Worm (Caenorhabditis elegans) whole organism, L1 larva: ENCODE data around the gene ZK550.6.
A peak's percentile ranks its signal among the peaks of the same experiment; 100 is the strongest.

Experiments
- C04F5.9 ChIP-seq: sonication (generic microtip); optimal IDR thresholded peaks from 2 replicates; lab custom pipeline; 2016; ENCODE audit warnings: missing genetic modification characterization, missing compliant biosample characterization
- F16B12.6 ChIP-seq: fragments of 150-350 bp; optimal IDR thresholded peaks from 2 replicates; lab custom pipeline; 2014; ENCODE audit warnings: missing biosample characterization, missing genetic modification characterization
- aha-1 ChIP-seq: fragments of 150-350 bp; optimal IDR thresholded peaks from 2 replicates; lab custom pipeline; 2014; ENCODE audit warnings: missing biosample characterization, missing genetic modification characterization
- alr-1 ChIP-seq: fragments of 200-800 bp; sonication (Bioruptor generic); optimal IDR thresholded peaks from 2 replicates; lab custom pipeline; 2018; ENCODE audit warnings: borderline replicate concordance, mild to moderate bottlenecking, missing genetic modification characterization, missing compliant biosample characterization
- aly-2 ChIP-seq: fragments of 150-350 bp; optimal IDR thresholded peaks from 2 replicates; lab custom pipeline; 2014; ENCODE audit warnings: missing biosample characterization, missing genetic modification characterization
- ama-1 ChIP-seq: fragments of 150-350 bp; optimal IDR thresholded peaks from 2 replicates; lab custom pipeline; 2014
- blmp-1 ChIP-seq: fragments of 150-350 bp; optimal IDR thresholded peaks from 2 replicates; lab custom pipeline; 2014; ENCODE audit warnings: missing biosample characterization, missing genetic modification characterization
- ceh-63 ChIP-seq: fragments of 200-800 bp; sonication (Bioruptor generic); optimal IDR thresholded peaks from 2 replicates; lab custom pipeline; 2018; ENCODE audit warnings: mild to moderate bottlenecking, missing genetic modification characterization, missing compliant biosample characterization
- ceh-8 ChIP-seq: fragments of 200-800 bp; sonication (Bioruptor generic); optimal IDR thresholded peaks from 2 replicates; lab custom pipeline; 2018; ENCODE audit warnings: mild to moderate bottlenecking, missing genetic modification characterization, moderate library complexity, missing compliant biosample characterization
- ceh-88 ChIP-seq: fragments of 200-800 bp; sonication (Bioruptor generic); IDR thresholded peaks from 2 replicates; pipeline ENCODE4 v1.3.6; 2022; ENCODE audit warnings: missing genetic modification characterization, missing compliant biosample characterization
- ceh-90 ChIP-seq: sonication (generic microtip); optimal IDR thresholded peaks from 2 replicates; lab custom pipeline; 2016; ENCODE audit warnings: missing genetic modification characterization, missing compliant biosample characterization
- ces-1 ChIP-seq: fragments of 150-350 bp; optimal IDR thresholded peaks from 2 replicates; lab custom pipeline; 2014; ENCODE audit warnings: missing biosample characterization, missing genetic modification reagents, missing genetic modification characterization
- dsc-1 ChIP-seq: sonication (generic microtip); optimal IDR thresholded peaks from 2 replicates; lab custom pipeline; 2016; ENCODE audit warnings: mild to moderate bottlenecking, missing genetic modification characterization, missing compliant biosample characterization
- efl-1 ChIP-seq, 4 experiments: fragments of 150-350 bp; optimal IDR thresholded peaks in 3 of 4; peaks in 1 of 4; 1 replicate in 1 of 4; 2 replicates in 3 of 4; lab custom pipeline; 2014; ENCODE audit warnings: missing biosample characterization in 2 of 4, missing genetic modification characterization in 2 of 4, missing genetic modification reagents in 2 of 4
- efl-3 ChIP-seq: fragments of 200-800 bp; sonication (Bioruptor generic); optimal IDR thresholded peaks from 2 replicates; lab custom pipeline; 2018; ENCODE audit warnings: mild to moderate bottlenecking, missing genetic modification characterization, missing compliant biosample characterization
- elt-2 ChIP-seq: sonication (generic microtip); optimal IDR thresholded peaks from 2 replicates; lab custom pipeline; 2016; ENCODE audit warnings: missing genetic modification characterization, mild to moderate bottlenecking, inconsistent platforms, missing compliant biosample characterization, missing genetic modification reagents
- elt-3 ChIP-seq, 6 experiments: fragments of 150-350 bp in 1 of 6; sonication (generic microtip); optimal IDR thresholded peaks; 2 replicates each; lab custom pipeline; 2017 to 2018; ENCODE audit warnings: missing biosample characterization in 6 of 6, missing genetic modification characterization in 6 of 6, inconsistent platforms in 1 of 6
- ets-5 ChIP-seq: fragments of 200-800 bp; sonication (Bioruptor generic); IDR thresholded peaks from 2 replicates; pipeline ENCODE4 v1.3.6; 2022; ENCODE audit warnings: missing genetic modification characterization, missing compliant biosample characterization
- fkh-4 ChIP-seq: sonication (generic microtip); optimal IDR thresholded peaks from 2 replicates; lab custom pipeline; 2016; ENCODE audit warnings: missing compliant biosample characterization, missing genetic modification characterization, borderline replicate concordance
- fos-1 ChIP-seq: fragments of 150-350 bp; optimal IDR thresholded peaks from 2 replicates; lab custom pipeline; 2014; ENCODE audit warnings: missing biosample characterization, missing genetic modification characterization
- hlh-4 ChIP-seq: sonication (generic microtip); optimal IDR thresholded peaks from 2 replicates; lab custom pipeline; 2016; ENCODE audit warnings: mild to moderate bottlenecking, missing genetic modification characterization, missing compliant biosample characterization
- irx-1 ChIP-seq: sonication (generic microtip); optimal IDR thresholded peaks from 2 replicates; lab custom pipeline; 2016; ENCODE audit warnings: missing genetic modification characterization, missing compliant biosample characterization
- isw-1 ChIP-seq: fragments of 200-800 bp; sonication (Bioruptor generic); IDR thresholded peaks from 2 replicates; pipeline ENCODE4 v1.3.6; 2022; ENCODE audit warnings: missing genetic modification characterization, missing compliant biosample characterization
- lin-14 ChIP-seq: fragments of 200-800 bp; sonication (Bioruptor generic); optimal IDR thresholded peaks from 2 replicates; lab custom pipeline; 2018; ENCODE audit warnings: mild to moderate bottlenecking, missing genetic modification characterization, moderate library complexity, missing compliant biosample characterization
- lin-35 ChIP-seq, 2 experiments: fragments of 150-350 bp; optimal IDR thresholded peaks; 2 replicates each; lab custom pipeline; 2014; ENCODE audit warnings: missing biosample characterization in 2 of 2, missing genetic modification characterization in 2 of 2, missing genetic modification reagents in 2 of 2
- lin-39 ChIP-seq: fragments of 150-350 bp; optimal IDR thresholded peaks from 2 replicates; lab custom pipeline; 2014; ENCODE audit warnings: missing biosample characterization, missing genetic modification reagents, missing genetic modification characterization
- mab-9 ChIP-seq: fragments of 200-800 bp; sonication (Bioruptor generic); IDR thresholded peaks from 2 replicates; pipeline ENCODE4 v1.3.6; 2022; ENCODE audit warnings: missing genetic modification reagents, missing genetic modification characterization, missing compliant biosample characterization
- mdl-1 ChIP-seq, 2 experiments: fragments of 150-350 bp; optimal IDR thresholded peaks; 2 replicates each; lab custom pipeline; 2014 to 2017; ENCODE audit warnings: missing biosample characterization in 2 of 2, missing genetic modification characterization in 2 of 2, inconsistent platforms in 1 of 2
- nhr-11 ChIP-seq: fragments of 150-350 bp; optimal IDR thresholded peaks from 2 replicates; lab custom pipeline; 2014; ENCODE audit warnings: missing biosample characterization, missing genetic modification characterization
- nhr-28 ChIP-seq: fragments of 150-350 bp; optimal IDR thresholded peaks from 2 replicates; lab custom pipeline; 2014; ENCODE audit warnings: missing biosample characterization, missing genetic modification characterization
- nhr-47 ChIP-seq: sonication (generic microtip); optimal IDR thresholded peaks from 2 replicates; lab custom pipeline; 2016; ENCODE audit warnings: mild to moderate bottlenecking, missing genetic modification characterization, moderate library complexity, missing compliant biosample characterization
- nhr-77 ChIP-seq: fragments of 150-350 bp; optimal IDR thresholded peaks from 2 replicates; lab custom pipeline; 2014; ENCODE audit warnings: missing biosample characterization, missing genetic modification characterization
- nhr-85 ChIP-seq: sonication (generic microtip); peaks from one replicate; lab custom pipeline; 2016; ENCODE audit warnings: missing genetic modification characterization, inconsistent platforms, missing compliant biosample characterization
- pax-3 ChIP-seq: fragments of 200-800 bp; sonication (Bioruptor generic); optimal IDR thresholded peaks from 2 replicates; lab custom pipeline; 2018; ENCODE audit warnings: mild to moderate bottlenecking, missing genetic modification characterization, moderate library complexity, missing compliant biosample characterization
- pqm-1 ChIP-seq: sonication (generic microtip); optimal IDR thresholded peaks from 3 replicates; lab custom pipeline; 2017; ENCODE audit warnings: missing biosample characterization, missing genetic modification characterization
- skn-1 ChIP-seq: fragments of 150-350 bp; optimal IDR thresholded peaks from 2 replicates; lab custom pipeline; 2014; ENCODE audit warnings: missing biosample characterization, missing genetic modification characterization
- snu-23 ChIP-seq: sonication (generic microtip); optimal IDR thresholded peaks from 2 replicates; lab custom pipeline; 2016; ENCODE audit warnings: missing genetic modification characterization, missing compliant biosample characterization
- tbx-2 ChIP-seq: sonication (generic microtip); optimal IDR thresholded peaks from 2 replicates; lab custom pipeline; 2016; ENCODE audit warnings: missing genetic modification characterization, missing compliant biosample characterization
- tlp-1 ChIP-seq: fragments of 150-350 bp; optimal IDR thresholded peaks from 2 replicates; lab custom pipeline; 2014; ENCODE audit warnings: missing biosample characterization, missing genetic modification characterization
- unc-130 ChIP-seq: fragments of 150-350 bp; optimal IDR thresholded peaks from 2 replicates; lab custom pipeline; 2017; ENCODE audit warnings: missing biosample characterization, missing genetic modification characterization, inconsistent platforms
- unc-62 ChIP-seq: fragments of 150-350 bp; optimal IDR thresholded peaks from 2 replicates; lab custom pipeline; 2014; ENCODE audit warnings: missing biosample characterization, missing genetic modification reagents, missing genetic modification characterization
- unc-86 ChIP-seq: sonication (generic microtip); optimal IDR thresholded peaks from 2 replicates; lab custom pipeline; 2016; ENCODE audit warnings: missing genetic modification characterization, missing compliant biosample characterization
- xbp-1 ChIP-seq: sonication (generic microtip); optimal IDR thresholded peaks from 2 replicates; lab custom pipeline; 2016; ENCODE audit warnings: missing genetic modification characterization, missing compliant biosample characterization
- zag-1 ChIP-seq: fragments of 150-350 bp; optimal IDR thresholded peaks from 2 replicates; lab custom pipeline; 2014; ENCODE audit warnings: missing biosample characterization, missing genetic modification characterization
- ztf-4 ChIP-seq: fragments of 150-350 bp; optimal IDR thresholded peaks from 2 replicates; lab custom pipeline; 2014; ENCODE audit warnings: missing biosample characterization, missing genetic modification characterization

The ZK550.6 gene

DNA sequence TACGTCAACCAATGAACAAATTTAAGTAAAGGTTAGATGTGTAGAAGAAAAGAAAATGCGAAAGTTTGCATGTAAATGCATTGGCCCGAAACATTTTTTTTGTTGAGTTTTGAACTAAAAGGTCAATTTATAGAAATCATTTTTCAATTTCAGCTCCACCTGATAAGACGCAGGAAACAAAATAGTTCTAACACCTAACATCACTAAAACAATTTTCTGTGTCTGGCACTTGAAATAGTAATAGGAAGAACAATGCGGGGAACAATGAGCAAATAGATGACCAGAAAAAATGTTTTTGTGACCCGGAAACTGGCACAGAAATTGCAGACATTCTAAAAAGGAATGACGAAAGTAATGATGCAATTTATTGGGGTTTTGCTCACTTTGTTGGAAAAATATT is 30.1 kb upstream of the ZK550.6 start:
- TF ChIP-seq ztf-4 (tag; lab: Kevin White, UChicago) (no peak), nhr-47 (tag; lab: Kevin White, UChicago) (no peak), tlp-1 (tag; lab: Kevin White, UChicago) (no peak), fkh-4 (tag; lab: Kevin White, UChicago) (no peak), nhr-28 (tag; lab: Kevin White, UChicago) (no peak), elt-2 (tag; lab: Kevin White, UChicago) (peak; percentile 9), efl-3 (GFP tag; lab: Kevin White, UChicago) (no peak), ets-5 (GFP tag; lab: Robert Waterston, UW) (no peak), irx-1 (tag; lab: Kevin White, UChicago) (no peak), unc-130 (tag; lab: Kevin White, UChicago) (no peak), skn-1 (no peak), ces-1 (GFP tag; lab: Kevin White, UChicago) (no peak), lin-35 (GFP tag; optimal IDR thresholded peaks at IDR 0.05; lab: Kevin White, UChicago) (peak in 1 of 2 experiments; percentile 21), ceh-63 (no peak)

DNA sequence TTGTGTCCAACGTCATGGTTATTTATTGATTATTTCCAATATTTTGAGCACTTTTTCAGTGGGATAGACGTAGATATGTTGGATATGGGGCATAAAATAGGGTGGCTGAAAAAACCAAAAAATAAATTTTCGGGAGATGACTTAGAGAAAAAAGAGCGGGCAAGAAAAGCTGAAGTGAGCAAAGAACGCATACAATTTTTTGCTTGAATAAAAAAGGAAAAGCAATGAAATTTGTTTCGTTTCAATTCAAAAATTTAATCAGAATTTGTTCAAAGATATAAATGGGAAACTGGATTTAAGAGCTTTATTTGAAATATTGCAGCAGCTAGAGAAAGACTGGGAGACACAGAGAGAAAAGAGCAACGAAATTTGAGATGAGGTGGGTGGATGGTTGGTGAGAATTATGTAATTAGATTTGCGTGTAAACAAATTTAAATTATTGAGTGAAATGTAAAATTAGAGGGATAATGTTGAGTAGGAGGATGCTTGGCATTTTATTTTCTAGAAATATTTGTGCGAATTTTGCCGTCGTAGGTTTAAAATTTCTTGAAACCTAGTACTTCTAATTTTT is 29.4 kb upstream of the ZK550.6 start, which contains the start of the genes T28F3.11 and slc-17.4:
T28F3.11 (minus strand) TSS at position 51 of the 571 bp plus-strand sequence.
slc-17.4 (minus strand) TSS at position 105 of the 571 bp plus-strand sequence.
- no peak for TF ChIP-seq tlp-1 (tag; lab: Kevin White, UChicago)
- TF ChIP-seq lin-14 = peak; percentile 43
- no peak for TF ChIP-seq blmp-1 (tag; lab: Kevin White, UChicago)
- TF ChIP-seq pax-3 (tag; lab: Kevin White, UChicago) = no peak
- TF ChIP-seq, all 84 proteins: peak for 1

DNA sequence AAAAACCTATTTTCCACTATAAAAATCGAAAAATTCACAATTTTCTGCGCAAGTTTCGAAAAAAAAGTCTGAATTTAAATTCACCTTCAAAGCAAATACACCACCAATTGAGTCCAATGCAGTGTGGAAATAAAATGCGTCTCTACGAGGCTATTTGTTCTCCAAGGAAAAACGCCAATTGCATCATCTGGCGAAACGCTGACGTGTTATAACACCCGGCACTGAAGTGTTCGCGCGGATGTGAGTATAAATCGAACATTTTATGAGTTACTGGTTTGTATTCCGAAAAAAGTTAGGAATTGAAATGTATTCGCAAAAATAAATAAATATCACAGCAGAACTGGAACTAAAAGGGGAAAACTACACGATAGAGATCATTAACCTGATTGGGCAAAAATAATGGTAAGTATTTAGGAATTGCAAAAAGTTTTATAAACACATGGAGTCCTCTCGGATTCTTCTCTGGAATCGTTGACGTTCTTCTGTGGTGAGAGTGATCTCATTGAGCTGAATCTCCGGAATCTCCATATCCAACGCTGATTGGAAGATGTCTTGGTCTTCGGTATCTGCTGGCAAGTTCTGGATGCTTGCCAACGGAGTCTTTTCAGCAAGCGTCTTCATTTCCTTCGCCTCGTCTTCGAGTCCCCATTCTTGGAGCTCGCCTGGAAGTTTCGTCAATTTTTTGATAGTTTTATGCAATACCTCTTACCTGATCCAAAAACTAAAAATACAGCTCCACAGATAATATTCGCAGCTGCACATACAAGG is 25.8 kb upstream of the ZK550.6 start, which contains the start of gene zipt-7.1:
zipt-7.1 (minus strand) TSS at position 232 of the 768 bp plus-strand sequence.
- peak; percentile 58 for TF ChIP-seq xbp-1 (tag; lab: Kevin White, UChicago)
- TF ChIP-seq efl-1 (optimal IDR thresholded peaks at IDR 0.05; lab: Kevin White, UChicago) = no peak
- TF ChIP-seq efl-1 (GFP tag; optimal IDR thresholded peaks at IDR 0.05 in 1 of 2; lab: Kevin White, UChicago) = peak in 1 of 2 experiments; percentile 57
- no peak for TF ChIP-seq C04F5.9

DNA sequence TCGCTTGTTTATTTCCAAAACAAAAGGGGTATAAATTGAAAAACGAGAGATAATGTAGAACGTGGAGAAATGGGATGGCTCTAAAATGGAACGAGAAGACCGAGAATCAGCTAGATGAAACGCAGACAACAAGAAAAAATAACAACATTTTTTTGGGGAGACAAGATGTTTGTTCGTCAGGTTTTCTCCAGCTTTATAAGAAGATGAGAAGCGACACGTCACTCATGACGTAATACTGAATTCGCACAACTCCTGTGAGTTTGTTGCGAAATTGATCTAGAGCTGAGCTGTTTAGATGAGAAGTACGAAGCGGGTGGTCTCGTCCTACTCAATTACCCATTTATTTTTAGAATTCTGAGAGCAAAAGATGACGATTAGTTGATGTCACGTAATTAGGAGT is 23.0 kb upstream of the ZK550.6 start:
- TF ChIP-seq ceh-88 (GFP tag; lab: Robert Waterston, UW) (no peak), unc-62 (GFP tag; lab: Kevin White, UChicago) (no peak), elt-2 (tag; lab: Kevin White, UChicago) (no peak), alr-1 (tag; lab: Kevin White, UChicago) (no peak), lin-35 (GFP tag; optimal IDR thresholded peaks at IDR 0.05; lab: Kevin White, UChicago) (peak in 1 of 2 experiments; percentile 4), ama-1 (lab: Kevin White, UChicago) (no peak), F16B12.6 (tag; lab: Kevin White, UChicago) (no peak), hlh-4 (tag; lab: Kevin White, UChicago) (no peak), zag-1 (tag; lab: Kevin White, UChicago) (no peak), ceh-8 (GFP tag; lab: Kevin White, UChicago) (no peak), fkh-4 (tag; lab: Kevin White, UChicago) (no peak), aly-2 (no peak), snu-23 (peak; percentile 11), aha-1 (tag; lab: Kevin White, UChicago) (no peak), ces-1 (GFP tag; lab: Kevin White, UChicago) (no peak), unc-86 (tag; lab: Kevin White, UChicago) (peak; percentile 41), nhr-11 (tag; lab: Kevin White, UChicago) (no peak), tbx-2 (tag; lab: Kevin White, UChicago) (peak; percentile 29), nhr-85 (tag; lab: Kevin White, UChicago) (no peak), isw-1 (GFP tag; lab: Robert Waterston, UW) (no peak), fos-1 (no peak), mab-9 (GFP tag; lab: Robert Waterston, UW) (no peak), dsc-1 (tag; lab: Kevin White, UChicago) (peak; percentile 9), ztf-4 (tag; lab: Kevin White, UChicago) (no peak), ceh-90 (tag; lab: Kevin White, UChicago) (no peak), mdl-1 (tag; optimal IDR thresholded peaks at IDR 0.05; lab: Kevin White, UChicago) (no peak), elt-3 (tag; optimal IDR thresholded peaks at IDR 0.05; lab: Kevin White, UChicago) (no peak), nhr-77 (tag; lab: Kevin White, UChicago) (no peak), lin-39 (tag; lab: Kevin White, UChicago) (no peak), pqm-1 (no peak), ets-5 (GFP tag; lab: Robert Waterston, UW) (no peak)
